Worm (Caenorhabditis elegans) whole organism, dauer: ENCODE data around the gene ugt-5.

ENCODE experiments used
- unc-62 ChIP-seq: sonication (generic microtip); optimal IDR thresholded peaks from 2 replicates; lab custom pipeline; 2017; ENCODE audit warnings: missing biosample characterization, missing genetic modification reagents, missing genetic modification characterization

The ugt-5 gene

DNA sequence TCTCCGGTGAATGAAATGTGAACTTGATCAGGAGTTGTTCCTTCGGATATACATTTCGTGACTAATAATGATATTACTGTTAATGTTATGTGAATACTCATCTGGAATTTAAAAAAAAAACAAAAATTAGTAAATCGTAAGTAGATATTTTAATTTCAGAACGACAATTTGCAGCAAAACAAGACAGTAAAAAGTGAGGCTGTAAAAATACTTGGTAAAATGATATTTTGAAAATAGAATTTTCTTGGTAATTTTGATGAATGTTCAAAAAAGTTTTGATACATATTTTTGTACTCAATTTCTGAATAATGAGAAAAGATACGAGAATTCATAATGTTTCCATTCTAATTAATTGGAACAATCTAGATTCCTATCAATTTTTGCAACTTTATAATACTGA, 33.1 kb downstream of the ugt-5 start, which contains the start of gene papl-1:
papl-1 (minus strand) TSS at position 101 of the 400 bp plus-strand sequence.
- no peak for TF ChIP-seq unc-62

- no peak for TF ChIP-seq unc-62
Observed at ce11 chrV:12754839-12755238, 37.9 kb downstream of the ugt-5 start, which contains the start of gene gpa-13. Gene gpa-13, minus strand, starts transcription at chrV:12754939.

DNA sequence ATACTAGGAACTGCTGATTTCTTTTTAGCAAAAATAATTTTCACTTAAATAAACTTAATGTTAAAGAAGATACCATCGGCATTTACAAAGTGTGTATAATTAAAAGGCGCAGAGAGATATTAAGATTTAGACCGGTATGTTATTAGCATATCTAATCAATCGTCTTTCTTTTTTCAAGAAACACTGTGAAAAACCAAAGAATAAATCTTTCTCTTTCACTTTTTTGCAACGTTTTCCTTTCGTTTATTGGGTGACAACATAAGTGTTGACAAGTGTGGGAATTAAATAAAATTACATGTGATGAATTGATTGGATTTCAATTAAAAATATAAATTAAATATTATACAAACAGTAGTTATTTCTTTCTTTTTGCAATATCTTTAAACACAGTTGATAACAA, 40.4 kb downstream of the ugt-5 start, which contains the start of gene C15C8.8:
C15C8.8 (minus strand) TSS at position 101 of the 400 bp plus-strand sequence.
- no peak for TF ChIP-seq unc-62

ce11 chrV:12751495-12752050, 41.2 kb downstream of the ugt-5 start, which contains the start of gene C15C8.6:
Gene C15C8.6, minus strand, starts transcription at chrV:12751545.
- TF ChIP-seq unc-62: no peak

- TF ChIP-seq unc-62: no peak
Observed at ce11 chrV:12749558-12749957, 43.2 kb downstream of the ugt-5 start.

- no peak for TF ChIP-seq unc-62
Observed at ce11 chrV:12747856-12748255, 44.9 kb downstream of the ugt-5 start, which contains the start of gene C15C8.5. Gene C15C8.5, plus strand, starts transcription at chrV:12748007.

DNA sequence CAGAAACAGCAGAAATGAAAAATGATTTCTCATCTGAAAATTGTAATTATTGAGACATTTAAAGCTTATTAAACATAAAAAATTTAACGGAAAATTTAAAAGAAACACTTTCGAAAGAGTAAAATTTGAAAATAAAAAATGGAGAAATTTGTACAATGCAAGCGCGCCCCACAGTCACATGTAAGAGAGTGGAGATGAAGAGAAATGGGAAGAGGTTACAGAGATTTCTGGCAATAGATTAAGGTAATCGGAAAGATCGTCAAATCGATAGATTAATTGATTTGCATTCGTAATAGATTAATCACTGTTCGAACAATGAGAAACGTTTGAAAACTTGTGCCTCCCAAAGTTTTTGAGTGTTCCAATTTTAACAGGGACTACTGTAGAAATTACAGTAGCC, 45.3 kb downstream of the ugt-5 start, which contains the start of gene C15C8.4:
C15C8.4 (minus strand) TSS at position 33 of the 400 bp plus-strand sequence.
- TF ChIP-seq unc-62: no peak

- TF ChIP-seq unc-62: no peak
Observed at ce11 chrV:12744979-12745378, 47.8 kb downstream of the ugt-5 start, which contains the start of gene C15C8.7. Gene C15C8.7, minus strand, starts transcription at chrV:12745050.

ce11 chrV:12743778-12744502, 48.8 kb downstream of the ugt-5 start:
- TF ChIP-seq unc-62: no peak

DNA sequence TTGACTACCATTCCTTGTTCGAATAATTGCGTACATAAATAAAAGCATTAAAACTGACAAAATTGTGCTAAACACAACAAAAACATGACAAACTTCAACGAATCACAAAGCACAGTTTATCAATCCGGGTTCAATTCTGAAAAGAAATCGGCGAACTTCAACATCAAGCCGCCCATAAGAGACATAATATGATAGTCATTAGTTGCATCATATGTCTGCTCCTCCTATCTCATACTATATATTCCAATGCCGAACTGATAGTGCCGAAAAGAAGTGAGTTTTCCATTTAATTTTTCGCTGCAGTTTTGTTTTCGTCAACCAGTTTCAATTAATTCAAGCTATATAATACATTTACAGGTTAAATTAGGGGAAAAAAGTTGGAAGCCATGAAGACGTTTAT, 51.1 kb downstream of the ugt-5 start, which contains the start of gene hrg-7:
hrg-7 (plus strand) TSS at position 358 of the 400 bp plus-strand sequence.
- TF ChIP-seq unc-62: no peak
